Fruit fly (Drosophila melanogaster) whole organism, prepupa: ENCODE measurements around the gene Tsp86D.
A peak's percentile ranks its signal among the peaks of the same experiment; 100 is the strongest.

ENCODE experiments used
- CG31627 ChIP-seq: fragments of 200-800 bp; sonication (Bioruptor generic); optimal IDR thresholded peaks from 3 replicates; lab custom pipeline; 2016; ENCODE audit warnings: missing biosample characterization, missing genetic modification characterization
- esn ChIP-seq: fragments of 200-800 bp; sonication (Bioruptor generic); optimal IDR thresholded peaks from 2 replicates; lab custom pipeline; 2016; ENCODE audit warnings: missing biosample characterization, mild to moderate bottlenecking, missing genetic modification characterization, moderate library complexity

Tsp86D gene

DNA sequence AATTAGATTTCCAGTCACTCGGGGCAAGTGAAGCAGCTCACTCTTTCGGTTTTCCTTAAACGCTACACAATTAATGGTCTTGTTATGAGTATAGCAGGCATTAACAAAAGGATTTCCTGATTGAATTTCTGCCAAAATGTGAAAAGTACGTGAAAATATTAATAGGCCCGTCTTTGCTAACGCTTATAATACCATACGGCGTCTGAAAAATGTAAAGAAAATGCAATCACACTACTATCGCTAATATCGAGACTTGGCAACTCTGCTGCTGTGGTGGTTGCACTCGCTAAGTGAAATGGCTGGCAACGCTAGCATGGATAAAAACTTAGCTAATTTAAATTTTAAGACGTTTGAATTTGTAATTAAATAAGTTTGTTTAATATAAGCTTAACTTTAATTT is 24.8 kb downstream of the Tsp86D start, which contains the start of gene CG6621:
Gene CG6621, minus strand, starts transcription at position 205 of the 400 bp plus-strand sequence.
- TF ChIP-seq esn (no peak), CG31627 (GFP tag; lab: Kevin White, UChicago) (peak; percentile 15)
